Worm (Caenorhabditis elegans) whole organism, mixed stage, embryonic: Measurements from ENCODE around the gene acl-3.

ENCODE experiments used
- blmp-1 ChIP-seq: fragments of 150-350 bp; optimal IDR thresholded peaks from 2 replicates; lab custom pipeline; 2014; ENCODE audit warnings: missing biosample characterization, missing genetic modification characterization
- elt-3 ChIP-seq: fragments of 150-350 bp; optimal IDR thresholded peaks from 2 replicates; lab custom pipeline; 2014; ENCODE audit warnings: missing biosample characterization, missing genetic modification characterization
- ham-2 ChIP-seq: fragments of 200-800 bp; sonication (Bioruptor generic); optimal IDR thresholded peaks from 2 replicates; lab custom pipeline; 2018; ENCODE audit warnings: mild to moderate bottlenecking, missing genetic modification characterization, missing compliant biosample characterization
- lin-13 ChIP-seq: fragments of 150-350 bp; optimal IDR thresholded peaks from 2 replicates; lab custom pipeline; 2014; ENCODE audit warnings: missing biosample characterization, missing genetic modification characterization
- mab-5 ChIP-seq: fragments of 150-350 bp; optimal IDR thresholded peaks from 2 replicates; lab custom pipeline; 2014; ENCODE audit warnings: missing biosample characterization, missing genetic modification characterization
- snpc-4 ChIP-seq: fragments of 150-350 bp; optimal IDR thresholded peaks from 2 replicates; lab custom pipeline; 2014; ENCODE audit warnings: missing biosample characterization, missing genetic modification characterization
- unc-62 ChIP-seq: fragments of 150-350 bp; optimal IDR thresholded peaks from 2 replicates; lab custom pipeline; 2014; ENCODE audit warnings: missing biosample characterization, missing genetic modification reagents, missing genetic modification characterization

- TF ChIP-seq mab-5 (tag; lab: Kevin White, UChicago) = no peak
- TF ChIP-seq unc-62 (GFP tag; lab: Kevin White, UChicago) = no peak
- TF ChIP-seq snpc-4 (tag; lab: Kevin White, UChicago) = no peak
- no peak for TF ChIP-seq blmp-1
- no peak for TF ChIP-seq elt-3 (tag; lab: Kevin White, UChicago)
- no peak for TF ChIP-seq ham-2
- no peak for TF ChIP-seq lin-13 (tag; lab: Kevin White, UChicago)
Observed at ce11 chrIV:11635437-11636408, 16.1 kb downstream of the acl-3 start, which contains the start of gene mars-1.
